Fruit fly (Drosophila melanogaster): ENCODE measurements around the gene CG14720.

Gene CG14720

DNA sequence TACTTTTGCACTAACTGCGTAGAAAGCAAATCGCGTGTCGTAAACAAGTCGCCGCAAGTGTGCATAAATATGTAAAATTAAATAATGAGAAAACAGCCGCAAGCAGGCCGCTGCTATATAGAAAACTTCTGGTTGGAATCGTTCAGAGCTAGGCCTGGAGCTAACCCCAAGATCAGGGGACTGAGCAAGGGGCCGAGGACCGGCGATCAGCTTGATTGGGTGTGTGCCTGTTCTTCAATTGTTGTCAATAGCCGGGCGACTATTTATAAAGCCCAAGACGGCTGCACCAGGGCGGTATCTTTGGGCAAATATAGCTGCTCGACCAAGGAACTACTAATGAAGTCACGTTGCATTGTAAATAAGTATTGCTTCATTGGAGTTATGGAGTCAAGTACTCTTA is 45.3 kb downstream of the CG14720 start:
- TF ChIP-seq kay (GFP tag; ENCODE audit: borderline replicate concordance) (no peak), CG12768 (GFP tag; optimal IDR thresholded peaks at IDR 0.05) (peak; percentile 35), CG5204 (GFP tag; optimal IDR thresholded peaks at IDR 0.05) (no peak), cnc (optimal IDR thresholded peaks at IDR 0.05) (no peak), ovo (GFP tag; optimal IDR thresholded peaks at IDR 0.05) (no peak), Mnt (GFP tag; optimal IDR thresholded peaks at IDR 0.05) (peak; percentile 1), tj (GFP tag; optimal IDR thresholded peaks at IDR 0.05) (no peak), Hr96 (GFP tag; optimal IDR thresholded peaks at IDR 0.05) (no peak), cic (GFP tag; optimal IDR thresholded peaks at IDR 0.05) (peak; percentile 54), CG1620 (GFP tag; optimal IDR thresholded peaks at IDR 0.05) (no peak), CG33017 (tag; optimal IDR thresholded peaks at IDR 0.05) (no peak)

DNA sequence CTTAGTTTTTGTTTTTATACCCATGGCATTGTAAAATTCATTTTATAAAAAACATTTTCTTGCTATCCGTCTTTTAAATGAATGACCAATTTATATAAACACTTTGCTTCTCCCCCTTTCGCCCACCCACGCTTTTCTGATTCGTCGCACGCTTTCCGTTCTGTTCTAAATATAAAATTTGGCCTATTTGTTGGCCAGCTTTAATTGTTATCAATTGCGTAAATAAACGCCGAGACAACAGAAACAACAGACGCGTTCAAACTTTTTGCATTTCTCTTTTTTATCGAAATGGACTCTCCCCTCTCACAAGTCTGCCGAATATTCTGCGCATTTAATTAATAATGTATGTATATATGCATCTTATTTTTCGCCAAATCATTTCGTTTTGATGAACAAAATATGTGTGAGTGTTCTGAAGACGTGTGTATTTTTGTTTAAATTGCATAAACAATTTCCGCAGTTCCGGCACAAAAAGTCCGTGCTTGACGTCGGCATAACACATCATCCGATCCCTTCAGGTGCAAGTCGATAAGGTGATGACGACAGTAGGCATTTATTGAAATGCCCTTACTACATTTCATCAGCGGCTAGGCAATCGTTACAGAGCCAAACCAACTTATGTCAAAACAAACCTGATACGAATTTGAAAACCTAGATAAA is 45.9 kb downstream of the CG14720 start:
- peak; percentile 68 for TF ChIP-seq kay (GFP tag; ENCODE audit: borderline replicate concordance)
- no peak for TF ChIP-seq cic (GFP tag; optimal IDR thresholded peaks at IDR 0.05)
- TF ChIP-seq Mnt (GFP tag; optimal IDR thresholded peaks at IDR 0.05) = peak; percentile 2
- TF ChIP-seq CG5204 (GFP tag; optimal IDR thresholded peaks at IDR 0.05) = no peak
- peak in 1 of 2 experiments; percentile 28 for TF ChIP-seq cnc (optimal IDR thresholded peaks at IDR 0.05)
- TF ChIP-seq tj (GFP tag; optimal IDR thresholded peaks at IDR 0.05) = peak; percentile 84
- TF ChIP-seq CG7101 (tag; optimal IDR thresholded peaks at IDR 0.05) = peak; percentile 7
- peak; percentile 69 for TF ChIP-seq CG12768 (GFP tag; optimal IDR thresholded peaks at IDR 0.05)

DNA sequence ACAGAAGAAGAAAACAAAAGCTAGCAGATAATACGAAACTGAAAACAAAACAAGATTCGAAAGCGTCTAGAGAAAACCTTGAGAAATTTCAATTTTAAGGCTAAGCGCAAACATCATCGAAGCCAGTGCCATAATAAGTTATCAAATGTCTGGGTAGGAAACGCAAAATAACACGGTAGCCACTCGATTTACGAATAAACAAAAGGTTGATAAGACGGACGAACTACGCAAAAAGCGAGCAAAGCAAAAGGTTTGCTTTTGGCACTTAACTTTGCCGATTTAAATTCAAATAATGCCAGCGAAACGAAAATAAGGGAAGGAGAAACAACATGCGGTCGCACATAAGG is 46.7 kb downstream of the CG14720 start:
- no peak for TF ChIP-seq Hr96 (GFP tag; optimal IDR thresholded peaks at IDR 0.05)
- TF ChIP-seq cic (GFP tag; optimal IDR thresholded peaks at IDR 0.05) = peak; percentile 12
- TF ChIP-seq Mnt (GFP tag; optimal IDR thresholded peaks at IDR 0.05) = peak; percentile 60

DNA sequence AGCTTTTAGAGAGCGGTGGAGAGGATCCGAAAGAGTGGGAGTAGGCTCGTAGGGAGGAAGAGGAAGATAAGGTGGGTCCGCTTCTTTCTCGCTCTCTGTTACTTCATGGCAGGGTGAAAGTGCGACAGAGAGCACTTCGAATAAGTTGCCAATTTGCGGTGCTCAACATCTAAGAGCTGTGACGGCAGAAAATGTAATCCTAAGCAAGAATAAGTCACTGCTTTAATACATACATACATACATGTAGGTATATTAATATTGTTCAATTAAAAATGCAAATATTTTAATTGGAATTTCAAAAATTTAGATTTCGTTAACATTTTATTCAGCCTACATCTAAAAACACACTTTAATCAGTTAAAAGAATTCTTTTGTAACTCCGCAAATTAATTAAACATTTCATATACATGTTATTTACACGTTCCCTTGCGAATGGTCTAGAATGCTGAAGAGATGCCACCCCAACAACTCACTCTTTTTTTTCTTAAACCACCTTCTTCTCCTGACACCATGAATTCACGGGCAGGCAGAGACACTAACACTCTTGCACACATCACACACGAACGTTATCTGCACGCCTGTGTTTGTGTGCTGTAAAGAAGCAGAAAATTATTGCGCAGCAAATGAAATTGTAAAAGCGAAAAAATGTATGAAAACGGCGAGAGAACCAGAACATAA is 47.2 kb downstream of the CG14720 start:
- TF ChIP-seq Crg-1 (GFP tag; optimal IDR thresholded peaks at IDR 0.05) (peak; percentile 22), cnc (optimal IDR thresholded peaks at IDR 0.05) (no peak), CG11617 (GFP tag; optimal IDR thresholded peaks at IDR 0.05) (peak; percentile 75), pad (GFP tag; optimal IDR thresholded peaks at IDR 0.05) (no peak), tj (GFP tag; optimal IDR thresholded peaks at IDR 0.05) (peak; percentile 71), CG7101 (tag; optimal IDR thresholded peaks at IDR 0.05) (peak; percentile 53), CG7045 (GFP tag; optimal IDR thresholded peaks at IDR 0.05) (peak; percentile 37), kay (GFP tag; ENCODE audit: borderline replicate concordance) (peak; percentile 94), toe (GFP tag; optimal IDR thresholded peaks at IDR 0.05) (no peak), ovo (GFP tag; optimal IDR thresholded peaks at IDR 0.05) (peak; percentile 8), CG1620 (GFP tag; optimal IDR thresholded peaks at IDR 0.05) (no peak), CG12768 (GFP tag; optimal IDR thresholded peaks at IDR 0.05) (peak; percentile 60)

DNA sequence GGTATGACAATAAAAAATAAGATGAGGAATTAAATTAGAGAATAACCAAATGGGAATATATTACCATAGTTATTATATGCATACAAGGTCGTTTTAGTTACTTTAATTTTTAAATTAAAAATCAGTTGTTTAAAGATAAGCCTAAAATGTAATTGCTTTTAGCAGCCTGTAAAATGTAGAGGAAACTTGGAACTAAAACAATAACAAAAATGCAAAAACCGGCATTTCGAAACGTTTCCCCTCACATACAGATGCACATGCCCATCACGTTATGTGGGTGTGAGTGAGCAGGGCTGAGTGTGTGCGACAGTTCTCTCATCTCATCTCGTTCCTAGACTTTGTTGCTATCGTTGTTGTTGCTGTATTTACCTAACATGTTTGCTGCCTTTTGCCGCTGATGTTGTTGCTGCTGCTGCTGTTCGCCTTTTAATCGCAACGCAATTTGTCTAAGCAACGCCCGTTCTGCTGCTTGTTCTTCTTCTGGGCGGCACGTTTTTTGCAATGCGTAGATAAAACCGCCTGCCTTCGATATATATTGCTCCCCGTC is 47.8 kb downstream of the CG14720 start:
- TF ChIP-seq CG33017 (tag; optimal IDR thresholded peaks at IDR 0.05) = no peak
- peak; percentile 32 for TF ChIP-seq ovo (GFP tag; optimal IDR thresholded peaks at IDR 0.05)
- TF ChIP-seq kay (GFP tag; ENCODE audit: borderline replicate concordance) = peak; percentile 96
- no peak for TF ChIP-seq bab1 (GFP tag; optimal IDR thresholded peaks at IDR 0.05)
- no peak for TF ChIP-seq CG7045 (GFP tag; optimal IDR thresholded peaks at IDR 0.05)
- no peak for TF ChIP-seq cnc (optimal IDR thresholded peaks at IDR 0.05)
- peak; percentile 35 for TF ChIP-seq CG1620 (GFP tag; optimal IDR thresholded peaks at IDR 0.05)
- no peak for TF ChIP-seq tj (GFP tag; optimal IDR thresholded peaks at IDR 0.05)
- TF ChIP-seq Mnt (GFP tag; optimal IDR thresholded peaks at IDR 0.05) = peak; percentile 36
- no peak for TF ChIP-seq CG7101 (tag; optimal IDR thresholded peaks at IDR 0.05)
- TF ChIP-seq Hr96 (GFP tag; optimal IDR thresholded peaks at IDR 0.05) = no peak
- TF ChIP-seq CG12768 (GFP tag; optimal IDR thresholded peaks at IDR 0.05) = no peak
- TF ChIP-seq CG14711 (tag; optimal IDR thresholded peaks at IDR 0.05) = no peak
- no peak for TF ChIP-seq Crg-1 (GFP tag; optimal IDR thresholded peaks at IDR 0.05)
- TF ChIP-seq CG11617 (GFP tag; optimal IDR thresholded peaks at IDR 0.05) = no peak
- TF ChIP-seq pad (GFP tag; optimal IDR thresholded peaks at IDR 0.05) = peak; percentile 94
- peak; percentile 31 for TF ChIP-seq cic (GFP tag; optimal IDR thresholded peaks at IDR 0.05)
- TF ChIP-seq toe (GFP tag; optimal IDR thresholded peaks at IDR 0.05) = no peak
- no peak for TF ChIP-seq CG5204 (GFP tag; optimal IDR thresholded peaks at IDR 0.05)
- TF ChIP-seq Clk (GFP tag; optimal IDR thresholded peaks at IDR 0.05) = no peak

DNA sequence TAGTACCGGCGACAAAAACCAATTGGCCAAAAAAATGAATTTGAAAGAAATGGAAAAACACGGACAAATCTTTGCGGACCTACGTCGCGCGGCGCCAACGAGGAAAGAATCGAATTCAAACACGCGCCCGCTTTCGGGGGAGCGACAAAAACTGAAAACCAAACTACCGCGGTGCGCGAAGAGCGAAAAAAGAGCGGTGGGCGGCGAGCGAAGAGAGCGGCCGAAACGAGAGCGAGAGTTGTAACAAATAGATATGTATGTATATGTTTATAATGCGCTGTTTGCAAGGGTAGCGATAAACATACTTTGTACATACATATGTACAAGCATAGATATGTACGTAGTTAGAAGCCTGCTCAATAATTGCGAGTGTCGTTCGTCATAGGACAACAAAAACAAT is 48.5 kb downstream of the CG14720 start:
- TF ChIP-seq tj (GFP tag; optimal IDR thresholded peaks at IDR 0.05) = no peak
- TF ChIP-seq CG33017 (tag; optimal IDR thresholded peaks at IDR 0.05) = no peak
- TF ChIP-seq Hr96 (GFP tag; optimal IDR thresholded peaks at IDR 0.05) = no peak
- no peak for TF ChIP-seq ovo (GFP tag; optimal IDR thresholded peaks at IDR 0.05)
- no peak for TF ChIP-seq CG14711 (tag; optimal IDR thresholded peaks at IDR 0.05)
- TF ChIP-seq kay (GFP tag; ENCODE audit: borderline replicate concordance) = no peak
- no peak for TF ChIP-seq toe (GFP tag; optimal IDR thresholded peaks at IDR 0.05)
- no peak for TF ChIP-seq cic (GFP tag; optimal IDR thresholded peaks at IDR 0.05)
- TF ChIP-seq CG5204 (GFP tag; optimal IDR thresholded peaks at IDR 0.05) = no peak
- TF ChIP-seq CG7045 (GFP tag; optimal IDR thresholded peaks at IDR 0.05) = no peak
- no peak for TF ChIP-seq cnc (optimal IDR thresholded peaks at IDR 0.05)
- no peak for TF ChIP-seq Clk (GFP tag; optimal IDR thresholded peaks at IDR 0.05)

Data from whole organism, adult.